Fruit fly (Drosophila melanogaster): ENCODE measurements around the gene CG5004.

CG5004 gene

DNA sequence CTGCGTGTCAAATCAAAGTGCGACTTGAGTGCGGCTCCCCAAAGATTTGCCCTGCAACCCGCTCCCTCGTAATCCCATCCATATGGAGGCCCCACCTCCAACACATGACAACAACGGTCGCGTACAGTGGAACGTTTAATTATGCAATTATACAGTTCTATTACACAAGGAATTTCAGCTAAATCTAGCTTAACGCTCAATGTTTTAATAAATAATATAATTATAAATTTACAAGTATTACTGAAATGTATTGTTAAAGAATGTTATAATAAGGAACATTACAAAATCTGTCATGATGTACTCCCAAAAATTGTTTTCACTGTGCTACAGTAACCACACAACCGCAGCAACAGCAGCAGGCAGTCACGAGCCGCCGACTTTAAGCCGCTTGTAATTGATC lies 66.7 kb downstream of the CG5004 start (continued):
- no peak for TF ChIP-seq trh (GFP tag; optimal IDR thresholded peaks at IDR 0.05)
- TF ChIP-seq fu2 (GFP tag; optimal IDR thresholded peaks at IDR 0.05) = no peak
- TF ChIP-seq az2 (GFP tag; optimal IDR thresholded peaks at IDR 0.05) = no peak
- no peak for TF ChIP-seq z (GFP tag; IDR thresholded peaks at IDR 0.05)
- no peak for TF ChIP-seq bowl (GFP tag; IDR thresholded peaks at IDR 0.05)
- no peak for TF ChIP-seq CG31365 (tag; optimal IDR thresholded peaks at IDR 0.05)
- TF ChIP-seq CG18262 (tag; optimal IDR thresholded peaks at IDR 0.05) = peak; percentile 41
- no peak for TF ChIP-seq CG32767 (GFP tag; IDR thresholded peaks at IDR 0.05)
- TF ChIP-seq CG12744 (GFP tag; optimal IDR thresholded peaks at IDR 0.05) = no peak
- no peak for TF ChIP-seq CG17328 (GFP tag; IDR thresholded peaks at IDR 0.05)
- no peak for TF ChIP-seq CG1647 (GFP tag; optimal IDR thresholded peaks at IDR 0.05)
- peak; percentile 50; the same call in 1 of the 2 replicates for TF ChIP-seq sisA (GFP tag; IDR thresholded peaks at IDR 0.05)
- TF ChIP-seq zfh2 (GFP tag; optimal IDR thresholded peaks at IDR 0.05) = no peak
- TF ChIP-seq lbe (GFP tag; optimal IDR thresholded peaks at IDR 0.05) = no peak
- TF ChIP-seq Trl (optimal IDR thresholded peaks at IDR 0.05) = no peak
- TF ChIP-seq Trl (GFP tag; optimal IDR thresholded peaks at IDR 0.05) = no peak
- TF ChIP-seq p53 (GFP tag; optimal IDR thresholded peaks at IDR 0.05) = no peak
- TF ChIP-seq br (optimal IDR thresholded peaks at IDR 0.05) = no peak
- TF ChIP-seq CG15073 (GFP tag; optimal IDR thresholded peaks at IDR 0.05) = no peak
- no peak for TF ChIP-seq CG13296 (GFP tag; optimal IDR thresholded peaks at IDR 0.05)
- TF ChIP-seq CG15601 (tag; optimal IDR thresholded peaks at IDR 0.05) = peak; percentile 40
- no peak for TF ChIP-seq pan (optimal IDR thresholded peaks at IDR 0.05)
- no peak for TF ChIP-seq pan (GFP tag; optimal IDR thresholded peaks at IDR 0.05 in 1 of 2, IDR thresholded peaks at IDR 0.05 in 1 of 2)
- no peak for TF ChIP-seq Dbx (GFP tag; IDR thresholded peaks at IDR 0.05)
- no peak for TF ChIP-seq CG3847 (GFP tag; IDR thresholded peaks at IDR 0.05)
- TF ChIP-seq tna (GFP tag; IDR thresholded peaks at IDR 0.05; ENCODE audit: partially characterized antibody) = no peak
- no peak for TF ChIP-seq ham (GFP tag; IDR thresholded peaks at IDR 0.05)
- TF ChIP-seq fru (optimal IDR thresholded peaks at IDR 0.05) = no peak
- no peak for TF ChIP-seq mam (GFP tag; optimal IDR thresholded peaks at IDR 0.05)
- TF ChIP-seq CG9932 (GFP tag; IDR thresholded peaks at IDR 0.05) = no peak
- no peak for TF ChIP-seq lov (optimal IDR thresholded peaks at IDR 0.05)
- no peak for TF ChIP-seq lov (GFP tag; IDR thresholded peaks at IDR 0.05)
- no peak for TF ChIP-seq sob (GFP tag; IDR thresholded peaks at IDR 0.05)
- TF ChIP-seq CG5953 (GFP tag; IDR thresholded peaks at IDR 0.05) = no peak
- peak; percentile 54; the same call in 1 of the 3 replicates for TF ChIP-seq zfh1 (GFP tag; IDR thresholded peaks at IDR 0.05)
- no peak for TF ChIP-seq Vsx1 (GFP tag; optimal IDR thresholded peaks at IDR 0.05)
- TF ChIP-seq CG8359 (GFP tag; optimal IDR thresholded peaks at IDR 0.05; ENCODE audit: borderline replicate concordance) = no peak
- TF ChIP-seq ems (GFP tag; optimal IDR thresholded peaks at IDR 0.05) = no peak
- TF ChIP-seq wdn (GFP tag; IDR thresholded peaks at IDR 0.05) = no peak
- TF ChIP-seq YL-1 (GFP tag; optimal IDR thresholded peaks at IDR 0.05) = no peak
- TF ChIP-seq Hr3 (GFP tag; optimal IDR thresholded peaks at IDR 0.05) = no peak
- no peak for TF ChIP-seq CG17829 (tag; optimal IDR thresholded peaks at IDR 0.05)
- TF ChIP-seq Stat92E (GFP tag; optimal IDR thresholded peaks at IDR 0.05) = no peak
- no peak for TF ChIP-seq dati (GFP tag; IDR thresholded peaks at IDR 0.05)
- TF ChIP-seq CG15269 (tag; optimal IDR thresholded peaks at IDR 0.05) = no peak
- TF ChIP-seq NFAT (GFP tag; IDR thresholded peaks at IDR 0.05) = 0 out of 2 replicates have a peak, but pooled peaks have one; percentile 10
- TF ChIP-seq hth (optimal IDR thresholded peaks at IDR 0.05) = no peak
- TF ChIP-seq fd102C (GFP tag; optimal IDR thresholded peaks at IDR 0.05) = no peak
- no peak for TF ChIP-seq bcd (GFP tag; optimal IDR thresholded peaks at IDR 0.05)
- TF ChIP-seq CG12942 (GFP tag; optimal IDR thresholded peaks at IDR 0.05) = no peak
- no peak for TF ChIP-seq Tbp (GFP tag; optimal IDR thresholded peaks at IDR 0.05)
- no peak for TF ChIP-seq pita (GFP tag; optimal IDR thresholded peaks at IDR 0.05)
- TF ChIP-seq Camta (GFP tag; optimal IDR thresholded peaks at IDR 0.05) = no peak
- TF ChIP-seq BEAF-32 (GFP tag; optimal IDR thresholded peaks at IDR 0.05) = no peak
- no peak for TF ChIP-seq odd (GFP tag; optimal IDR thresholded peaks at IDR 0.05)

Measured in whole organism, embryonic.